Worm (Caenorhabditis elegans) whole organism, L3 larva: Measurements from ENCODE around the gene W07G4.7.

Experiments used
- R02D3.7 ChIP-seq: fragments of 150-350 bp; optimal IDR thresholded peaks from 2 replicates; lab custom pipeline; 2014; ENCODE audit warnings: missing biosample characterization, missing genetic modification characterization
- ceh-82 ChIP-seq: fragments of 150-350 bp; optimal IDR thresholded peaks from 2 replicates; lab custom pipeline; 2014; ENCODE audit warnings: missing biosample characterization, missing genetic modification characterization
- ceh-9 ChIP-seq: sonication (generic microtip); optimal IDR thresholded peaks from 2 replicates; lab custom pipeline; 2018; ENCODE audit warnings: missing biosample characterization, missing genetic modification characterization
- elt-1 ChIP-seq: fragments of 150-350 bp; optimal IDR thresholded peaks from 2 replicates; lab custom pipeline; 2014; ENCODE audit warnings: missing biosample characterization, missing genetic modification characterization
- elt-3 ChIP-seq, 3 experiments: fragments of 150-350 bp in 1 of 3; sonication (generic microtip) in 2 of 3; optimal IDR thresholded peaks; 2 replicates in 2 of 3; 4 replicates in 1 of 3; lab custom pipeline; 2014 to 2017; ENCODE audit warnings: missing biosample characterization in 3 of 3, missing genetic modification characterization in 3 of 3
- mml-1 ChIP-seq: fragments of 150-350 bp; sonication (generic microtip); optimal IDR thresholded peaks from 3 replicates; lab custom pipeline; 2014; ENCODE audit warnings: missing biosample characterization, missing genetic modification characterization
- nfya-1 ChIP-seq: sonication (generic microtip); optimal IDR thresholded peaks from 2 replicates; lab custom pipeline; 2017; ENCODE audit warnings: missing genetic modification characterization, mild to moderate bottlenecking, missing compliant biosample characterization, antibody characterized with exemption, moderate library complexity; ENCODE audit not compliant: insufficient read depth
- nhr-237 ChIP-seq: fragments of 150-350 bp; optimal IDR thresholded peaks from 2 replicates; lab custom pipeline; 2014; ENCODE audit warnings: missing biosample characterization, missing genetic modification characterization
- pqm-1 ChIP-seq: fragments of 150-350 bp; optimal IDR thresholded peaks from 2 replicates; lab custom pipeline; 2017; ENCODE audit warnings: missing biosample characterization, missing genetic modification characterization, inconsistent platforms
- sea-2 ChIP-seq: fragments of 150-350 bp; sonication (generic microtip); optimal IDR thresholded peaks from 4 replicates; lab custom pipeline; 2014; ENCODE audit warnings: missing biosample characterization, missing genetic modification reagents, missing genetic modification characterization
- unc-62 ChIP-seq: fragments of 150-350 bp; sonication (generic microtip); optimal IDR thresholded peaks from 4 replicates; lab custom pipeline; 2014; ENCODE audit warnings: missing biosample characterization, missing genetic modification reagents, missing genetic modification characterization

ce11 chrV:13053635-13054034 lies 19.1 kb upstream of the W07G4.7 start, which contains the start of gene srr-1:
- TF ChIP-seq unc-62 (GFP tag; lab: Kevin White, UChicago): no peak
- no peak for TF ChIP-seq elt-1 (tag; lab: Kevin White, UChicago)
- no peak for TF ChIP-seq sea-2 (GFP tag; lab: Kevin White, UChicago)
- TF ChIP-seq ceh-9 (tag; lab: Kevin White, UChicago): no peak
- no peak for TF ChIP-seq elt-3 (tag; optimal IDR thresholded peaks at IDR 0.05; lab: Kevin White, UChicago)
- TF ChIP-seq mml-1 (tag; lab: Kevin White, UChicago): no peak
- TF ChIP-seq nhr-237 (tag; lab: Kevin White, UChicago): no peak
- TF ChIP-seq ceh-82 (tag; lab: Kevin White, UChicago): no peak
- TF ChIP-seq pqm-1 (tag; lab: Kevin White, UChicago): no peak
- no peak for TF ChIP-seq nfya-1
- TF ChIP-seq R02D3.7 (tag; lab: Kevin White, UChicago): no peak
